Worm (Caenorhabditis elegans) whole organism, L4/young adult: ENCODE results near the gene str-196.

Source experiments
- W03F9.2 ChIP-seq: fragments of 150-350 bp; optimal IDR thresholded peaks from 2 replicates; lab custom pipeline; 2014; ENCODE audit warnings: missing biosample characterization, missing genetic modification characterization
- him-1 ChIP-seq: sonication (generic microtip); optimal IDR thresholded peaks from 2 replicates; lab custom pipeline; 2016; ENCODE audit warnings: missing genotype, missing genetic modification reagents, missing genetic modification characterization, missing compliant biosample characterization

DNA sequence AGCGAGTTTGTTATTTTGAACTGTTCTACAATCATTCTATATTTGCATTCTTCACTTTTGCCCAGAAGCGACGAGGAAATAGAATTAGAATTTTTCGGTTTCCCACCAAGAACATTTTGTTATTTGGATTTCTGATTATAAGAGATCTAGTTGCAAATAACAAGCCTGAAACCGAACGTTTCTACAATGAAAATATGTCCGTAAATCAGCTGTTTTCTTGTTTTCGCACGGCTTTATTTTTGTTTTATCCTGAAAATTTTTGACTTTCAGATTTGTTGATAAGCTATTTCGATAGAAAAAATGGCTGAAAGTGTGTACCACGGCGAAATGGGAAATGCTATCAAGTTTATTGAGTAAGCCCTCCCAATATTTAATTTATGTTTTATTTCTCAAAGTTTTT, 36.1 kb downstream of the str-196 start, which contains the start of gene srw-108:
- TF ChIP-seq him-1 (tag; lab: Kevin White, UChicago) (no peak), W03F9.2 (tag; lab: Kevin White, UChicago) (no peak)
